Worm (Caenorhabditis elegans): ENCODE measurements around the gene E02H1.6.

Gene E02H1.6

DNA sequence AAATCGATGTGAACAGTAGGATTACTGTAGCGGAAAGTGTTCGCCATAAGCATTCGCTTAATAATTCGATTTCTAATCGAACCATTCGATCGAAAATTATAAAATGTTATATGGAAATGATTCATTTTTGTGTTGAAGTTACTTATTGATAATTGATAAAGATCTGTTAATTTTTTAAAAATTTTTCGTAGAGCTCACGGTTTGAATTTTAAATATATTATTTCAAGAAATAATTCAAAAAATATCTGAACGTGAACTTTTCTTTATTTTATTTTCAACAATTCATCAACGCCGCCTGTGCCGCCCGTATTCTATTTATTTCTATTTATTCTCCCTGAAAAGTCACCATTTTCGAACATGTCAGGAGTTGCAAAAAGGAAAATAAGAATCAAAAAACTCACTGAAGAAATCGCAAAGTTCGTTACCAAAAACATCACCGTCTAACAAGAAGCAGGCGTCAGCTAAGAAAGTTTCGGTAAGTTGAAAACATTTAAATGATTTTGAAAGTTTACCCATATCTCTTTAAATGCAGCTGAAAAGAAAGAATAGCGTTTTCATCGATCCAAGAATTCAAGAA is 14.9 kb downstream of the E02H1.6 start, which contains the start of the genes T15H9.5 and T15H9.4:
T15H9.5 (minus strand) TSS at position 101 of the 577 bp plus-strand sequence.
T15H9.4 (plus strand) TSS at position 527 of the 577 bp plus-strand sequence.
- TF ChIP-seq lin-39 (tag; optimal IDR thresholded peaks at IDR 0.05) = no peak
- TF ChIP-seq ama-1 (optimal IDR thresholded peaks at IDR 0.05) = no peak
- no peak for TF ChIP-seq php-3 (GFP tag; IDR thresholded peaks at IDR 0.05)

DNA sequence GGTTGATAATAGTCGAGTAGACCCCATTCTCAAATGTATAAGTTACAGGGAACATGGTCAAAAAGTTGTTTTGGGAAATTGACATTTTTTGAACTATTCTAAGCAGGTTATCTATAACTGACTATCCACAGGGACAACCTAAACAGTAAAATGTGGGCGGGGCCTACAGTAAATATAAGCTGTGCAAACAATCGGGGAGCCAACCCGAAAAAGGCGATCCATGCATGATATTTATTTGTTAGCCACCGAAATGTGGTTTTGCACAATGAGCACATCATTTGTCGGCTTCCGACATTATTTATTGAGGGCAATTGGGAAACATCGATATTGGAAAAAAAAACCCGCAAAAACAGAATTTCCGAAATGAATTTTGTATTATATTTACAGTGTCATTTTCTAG is 18.2 kb downstream of the E02H1.6 start, which contains the start of gene hlh-6:
hlh-6 (minus strand) TSS at position 101 of the 400 bp plus-strand sequence.
- TF ChIP-seq vab-7 (GFP tag; IDR thresholded peaks at IDR 0.05) (no peak), nhr-102 (tag; optimal IDR thresholded peaks at IDR 0.05) (no peak), dmd-8 (GFP tag; IDR thresholded peaks at IDR 0.05) (no peak), spr-3 (GFP tag; optimal IDR thresholded peaks at IDR 0.05) (no peak), madf-5 (GFP tag; IDR thresholded peaks at IDR 0.05) (no peak), arid-1 (GFP tag; conservative IDR thresholded peaks at IDR 0.05) (no peak), ZK546.5 (tag; optimal IDR thresholded peaks at IDR 0.05) (no peak), lin-15B (tag; optimal IDR thresholded peaks at IDR 0.05) (no peak), sdz-12 (GFP tag; optimal IDR thresholded peaks at IDR 0.05) (no peak), fos-1 (tag; optimal IDR thresholded peaks at IDR 0.05) (no peak), set-16 (GFP tag; IDR thresholded peaks at IDR 0.05) (no peak), T20F7.1 (GFP tag; optimal IDR thresholded peaks at IDR 0.05) (no peak)

DNA sequence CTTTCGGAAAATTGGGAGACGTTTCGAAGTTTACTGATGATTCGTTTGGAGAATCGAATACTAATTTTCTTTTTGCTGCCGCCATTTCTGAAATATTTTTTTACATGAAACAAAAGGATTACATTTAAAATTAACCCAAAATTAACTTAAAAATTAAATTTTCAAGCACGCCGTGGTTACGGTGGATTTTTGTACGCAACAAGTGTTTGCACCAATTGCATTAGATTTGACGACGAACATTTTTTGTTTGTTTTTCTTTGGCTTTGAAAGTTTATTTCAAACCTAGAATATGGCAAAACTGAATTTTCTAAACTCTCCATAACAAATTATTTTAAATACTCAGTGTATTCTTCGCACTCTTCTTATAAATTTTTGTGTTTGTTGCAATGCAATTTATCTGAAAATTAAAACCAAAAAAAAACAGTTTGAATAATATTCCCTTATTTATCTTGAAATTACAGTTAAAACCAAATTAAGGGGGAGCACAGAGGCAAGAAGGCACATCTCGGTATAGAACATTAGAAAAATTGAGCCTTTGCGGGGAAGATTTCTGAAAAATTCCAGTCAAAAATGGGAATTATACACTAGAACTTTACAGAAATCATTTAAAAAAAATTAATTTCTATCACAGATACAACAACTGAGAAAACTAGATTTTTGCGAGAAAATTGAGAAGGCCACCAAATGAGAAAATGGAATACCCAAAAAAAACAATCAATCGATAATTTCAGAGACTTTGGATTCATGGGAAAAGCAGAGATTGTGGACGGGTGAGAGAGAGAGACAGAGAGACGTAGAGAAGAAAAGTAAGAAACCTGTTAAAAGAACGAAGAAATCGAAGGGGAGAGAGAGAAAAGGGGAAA is 20.8 kb downstream of the E02H1.6 start, which contains the start of gene hal-3:
hal-3 (minus strand) TSS at position 87 of the 863 bp plus-strand sequence.
- no peak for TF ChIP-seq dpl-1 (GFP tag; optimal IDR thresholded peaks at IDR 0.05)
- peak; percentile 67 for TF ChIP-seq ceh-28 (tag; optimal IDR thresholded peaks at IDR 0.05)
- TF ChIP-seq nhr-237 (tag; optimal IDR thresholded peaks at IDR 0.05) = peak; percentile 10
- TF ChIP-seq nhr-41 (GFP tag; IDR thresholded peaks at IDR 0.05) = no peak
- TF ChIP-seq tag-97 (GFP tag; IDR thresholded peaks at IDR 0.05) = no peak
- peak; percentile 39; the same call in 1 of the 2 replicates for TF ChIP-seq T26A8.4 (GFP tag; IDR thresholded peaks at IDR 0.05)
- TF ChIP-seq D1046.2 (GFP tag; IDR thresholded peaks at IDR 0.05) = no peak
- no peak for TF ChIP-seq snpc-1.2 (GFP tag; IDR thresholded peaks at IDR 0.05)
- TF ChIP-seq F49E8.2 (tag; optimal IDR thresholded peaks at IDR 0.05; ENCODE audit: borderline replicate concordance) = no peak
- TF ChIP-seq skn-1 (tag; optimal IDR thresholded peaks at IDR 0.05) = no peak
- no peak for TF ChIP-seq php-3 (GFP tag; IDR thresholded peaks at IDR 0.05)
- TF ChIP-seq snpc-4 (tag; optimal IDR thresholded peaks at IDR 0.05) = no peak
- no peak for TF ChIP-seq attf-4 (tag; optimal IDR thresholded peaks at IDR 0.05)
- peak in 1 of 2 experiments; percentile 81 for TF ChIP-seq unc-62 (GFP tag; optimal IDR thresholded peaks at IDR 0.05 in 1 of 2)
- no peak for TF ChIP-seq unc-62 (tag; optimal IDR thresholded peaks at IDR 0.05)
- no peak for TF ChIP-seq lin-39 (tag; optimal IDR thresholded peaks at IDR 0.05)
- no peak for TF ChIP-seq gei-8 (GFP tag; optimal IDR thresholded peaks at IDR 0.05)
- TF ChIP-seq zfp-2 (tag; optimal IDR thresholded peaks at IDR 0.05) = no peak
- no peak for TF ChIP-seq spr-1 (tag; optimal IDR thresholded peaks at IDR 0.05)
- TF ChIP-seq ceh-44 (GFP tag; IDR thresholded peaks at IDR 0.05) = no peak
- TF ChIP-seq nhr-76 (tag; optimal IDR thresholded peaks at IDR 0.05) = no peak
- peak; percentile 17 for TF ChIP-seq hlh-11 (tag; optimal IDR thresholded peaks at IDR 0.05)
- TF ChIP-seq hmg-1.1 (GFP tag; IDR thresholded peaks at IDR 0.05) = peak; percentile 14; the same call in 1 of the 2 replicates
- TF ChIP-seq egl-27 (tag; optimal IDR thresholded peaks at IDR 0.05) = no peak
- TF ChIP-seq duxl-1 (tag; optimal IDR thresholded peaks at IDR 0.05; ENCODE audit: poor library complexity) = peak; percentile 38
- TF ChIP-seq nhr-11 (tag; optimal IDR thresholded peaks at IDR 0.05) = no peak
- TF ChIP-seq lin-29 (GFP tag; IDR thresholded peaks at IDR 0.05) = no peak
- TF ChIP-seq saeg-2 (GFP tag; IDR thresholded peaks at IDR 0.05) = no peak
- no peak for TF ChIP-seq nhr-10 (tag; optimal IDR thresholded peaks at IDR 0.05)
- TF ChIP-seq nhr-48 (tag; optimal IDR thresholded peaks at IDR 0.05) = no peak
- TF ChIP-seq pha-4 (GFP tag; IDR thresholded peaks at IDR 0.05) = peak; percentile 42
- TF ChIP-seq pha-4 (tag; optimal IDR thresholded peaks at IDR 0.05) = no peak
- no peak for TF ChIP-seq mdl-1 (tag; optimal IDR thresholded peaks at IDR 0.05)
- no peak for TF ChIP-seq F37D6.2 (tag; optimal IDR thresholded peaks at IDR 0.05)
